Fruit fly (Drosophila melanogaster): Measurements from ENCODE around the gene mbo.

Gene mbo

dm6 chr3R:12630369-12630768, 48.5 kb downstream of the mbo start, which contains the start of gene Not10 (continued):
- TF ChIP-seq CG13123 (GFP tag; optimal IDR thresholded peaks at IDR 0.05) (no peak), Hmr (GFP tag; optimal IDR thresholded peaks at IDR 0.05) (no peak), CG7928 (GFP tag; optimal IDR thresholded peaks at IDR 0.05) (no peak), BtbVII (GFP tag; optimal IDR thresholded peaks at IDR 0.05) (no peak), ab (GFP tag; optimal IDR thresholded peaks at IDR 0.05) (no peak), CG11456 (GFP tag; IDR thresholded peaks at IDR 0.05) (no peak), Bgb (GFP tag; IDR thresholded peaks at IDR 0.05; ENCODE audit: partially characterized antibody) (peak; percentile 43; the same call in 1 of the 2 replicates), CG13287 (GFP tag; IDR thresholded peaks at IDR 0.05; ENCODE audit: partially characterized antibody) (peak; percentile 88), CG1792 (GFP tag; optimal IDR thresholded peaks at IDR 0.05) (no peak), CG10431 (GFP tag; optimal IDR thresholded peaks at IDR 0.05) (no peak), CG18599 (GFP tag; optimal IDR thresholded peaks at IDR 0.05) (no peak), CG4360 (GFP tag; IDR thresholded peaks at IDR 0.05) (no peak), CG8765 (GFP tag; IDR thresholded peaks at IDR 0.05) (no peak), CG10959 (GFP tag; IDR thresholded peaks at IDR 0.05) (no peak), CG10209 (GFP tag; optimal IDR thresholded peaks at IDR 0.05) (peak; percentile 30), H15 (GFP tag; IDR thresholded peaks at IDR 0.05) (no peak), CG3838 (GFP tag; optimal IDR thresholded peaks at IDR 0.05) (no peak), fd96Cb (tag; optimal IDR thresholded peaks at IDR 0.05) (no peak), CG1024 (GFP tag; IDR thresholded peaks at IDR 0.05) (no peak), fru (optimal IDR thresholded peaks at IDR 0.05) (no peak), seq (GFP tag; IDR thresholded peaks at IDR 0.05) (no peak), rib (GFP tag; IDR thresholded peaks at IDR 0.05) (no peak)

DNA sequence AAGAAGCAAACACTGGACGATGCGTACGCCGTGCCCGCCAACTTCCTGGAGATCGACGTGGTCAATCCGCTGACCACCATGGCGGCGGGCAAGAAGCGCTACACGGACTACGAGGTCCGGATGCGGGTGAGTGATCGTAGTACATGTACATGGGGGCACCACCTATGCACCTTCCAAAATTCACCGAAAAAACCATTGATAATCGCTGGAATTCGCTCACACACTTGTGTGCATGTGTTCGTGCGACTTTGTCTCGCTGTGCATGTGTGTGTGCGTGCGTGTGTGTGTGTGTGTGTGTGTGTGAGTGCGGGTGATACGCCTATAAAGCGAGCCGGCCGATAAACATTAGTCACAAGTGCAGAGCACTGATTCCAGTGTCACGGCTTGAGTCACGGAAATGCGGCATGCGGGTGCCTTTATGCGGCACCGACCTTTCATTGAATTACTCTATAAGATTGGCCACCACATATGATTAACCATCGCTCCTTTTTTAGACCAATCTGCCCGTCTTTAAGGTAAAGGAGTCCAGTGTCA, 50.4 kb downstream of the mbo start:
- TF ChIP-seq CG7987 (GFP tag; optimal IDR thresholded peaks at IDR 0.05): no peak
- TF ChIP-seq Sry-β (GFP tag; optimal IDR thresholded peaks at IDR 0.05): peak; percentile 33
- no peak for TF ChIP-seq bowl (GFP tag; IDR thresholded peaks at IDR 0.05)
- TF ChIP-seq sd (tag; optimal IDR thresholded peaks at IDR 0.05): peak; percentile 86
- peak; percentile 9 for TF ChIP-seq CG34376 (GFP tag; optimal IDR thresholded peaks at IDR 0.05)
- no peak for TF ChIP-seq CG6791 (GFP tag; IDR thresholded peaks at IDR 0.05; ENCODE audit: partially characterized antibody)
- TF ChIP-seq Hr3 (GFP tag; optimal IDR thresholded peaks at IDR 0.05): no peak
- TF ChIP-seq cg (GFP tag; optimal IDR thresholded peaks at IDR 0.05): peak; percentile 86
- TF ChIP-seq sens (GFP tag): peak; percentile 39
- TF ChIP-seq crc (GFP tag; optimal IDR thresholded peaks at IDR 0.05): no peak
- no peak for TF ChIP-seq C15 (GFP tag; IDR thresholded peaks at IDR 0.05)
- no peak for TF ChIP-seq stwl (tag; optimal IDR thresholded peaks at IDR 0.05)
- peak; percentile 95 for TF ChIP-seq CG3995 (GFP tag; optimal IDR thresholded peaks at IDR 0.05)
- no peak for TF ChIP-seq CG3726 (GFP tag; IDR thresholded peaks at IDR 0.05)
- no peak for TF ChIP-seq CG8924 (tag; optimal IDR thresholded peaks at IDR 0.05)
- TF ChIP-seq Taf1 (GFP tag; IDR thresholded peaks at IDR 0.05): no peak
- no peak for TF ChIP-seq Fer3 (tag; optimal IDR thresholded peaks at IDR 0.05)
- no peak for TF ChIP-seq tgo (GFP tag; IDR thresholded peaks at IDR 0.05)
- TF ChIP-seq Bteb2 (GFP tag; optimal IDR thresholded peaks at IDR 0.05): no peak
- no peak for TF ChIP-seq unc-4 (GFP tag; IDR thresholded peaks at IDR 0.05; ENCODE audit: partially characterized antibody)
- no peak for TF ChIP-seq shn (GFP tag; optimal IDR thresholded peaks at IDR 0.05)
- peak; percentile 15 for TF ChIP-seq D (optimal IDR thresholded peaks at IDR 0.05)
- no peak for TF ChIP-seq D (GFP tag; optimal IDR thresholded peaks at IDR 0.05)
- no peak for TF ChIP-seq Camta (GFP tag; optimal IDR thresholded peaks at IDR 0.05)
- TF ChIP-seq kni (GFP tag; optimal IDR thresholded peaks at IDR 0.05): peak; percentile 27
- no peak for TF ChIP-seq Ets97D (GFP tag; optimal IDR thresholded peaks at IDR 0.05)
- peak; percentile 79 for TF ChIP-seq gcm (GFP tag; optimal IDR thresholded peaks at IDR 0.05)
- peak; percentile 6 for TF ChIP-seq Hand (GFP tag; optimal IDR thresholded peaks at IDR 0.05)
- TF ChIP-seq CG8478 (optimal IDR thresholded peaks at IDR 0.05): peak; percentile 91
- TF ChIP-seq wor (GFP tag; IDR thresholded peaks at IDR 0.05): no peak
- peak; percentile 38 for TF ChIP-seq Med (GFP tag)
